Fruit fly (Drosophila melanogaster) S2 (cell line): ENCODE measurements around the gene Ndfip.

Source experiments
- CG8478 ChIP-seq: fragments of >200 bp; optimal IDR thresholded peaks from 2 replicates; lab custom pipeline; 2018
- CTCF ChIP-seq, 2 experiments: fragments of >200 bp; optimal IDR thresholded peaks; 2 replicates each; lab custom pipeline; 2018

- TF ChIP-seq CG8478 (lab: Kevin White, UChicago) = no peak
- no peak for TF ChIP-seq CTCF (optimal IDR thresholded peaks at IDR 0.05; lab: Kevin White, UChicago)
Measured at dm6 chr3L:17663647-17664046, 9.6 kb upstream of the Ndfip start.
